Fruit fly (Drosophila melanogaster): ENCODE results near the gene twy.

DNA sequence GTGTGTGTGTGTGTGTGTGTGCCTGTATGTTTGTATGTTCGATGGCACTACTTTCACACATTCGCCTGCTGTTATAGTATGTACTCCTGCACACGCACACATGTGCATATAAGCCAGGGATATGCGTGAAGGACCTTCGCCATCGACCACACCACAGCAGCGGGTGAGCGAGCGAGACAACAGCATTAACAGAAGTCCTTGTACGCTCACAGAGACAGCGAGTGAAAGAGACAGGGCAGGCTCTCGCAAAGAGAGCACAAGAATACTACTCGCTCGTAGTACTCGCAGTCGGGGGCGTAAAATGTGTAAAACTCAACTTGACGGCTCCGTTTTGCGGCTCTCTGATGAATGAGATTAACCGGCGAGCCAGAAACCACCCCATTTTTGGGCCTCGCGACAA is 28.2 kb downstream of the twy start:
- TF ChIP-seq Hr78 (GFP tag; optimal IDR thresholded peaks at IDR 0.05), result no peak
- no peak for TF ChIP-seq sage (GFP tag; optimal IDR thresholded peaks at IDR 0.05)
- no peak for TF ChIP-seq Myc (optimal IDR thresholded peaks at IDR 0.05)
- TF ChIP-seq N (GFP tag; optimal IDR thresholded peaks at IDR 0.05), result no peak
- no peak for TF ChIP-seq Jra (GFP tag; optimal IDR thresholded peaks at IDR 0.05)
- peak; percentile 74 for TF ChIP-seq Dfd (GFP tag; optimal IDR thresholded peaks at IDR 0.05)
- TF ChIP-seq psq (GFP tag; optimal IDR thresholded peaks at IDR 0.05), result no peak
- TF ChIP-seq h (GFP tag; optimal IDR thresholded peaks at IDR 0.05), result no peak
- TF ChIP-seq CG9705 (GFP tag; optimal IDR thresholded peaks at IDR 0.05), result no peak

Data from whole organism, wandering third instar larva.